Fruit fly (Drosophila melanogaster): ENCODE results near the gene Mo25.
A peak's percentile ranks its signal among the peaks of the same experiment; 100 is the strongest.

Gene Mo25

DNA sequence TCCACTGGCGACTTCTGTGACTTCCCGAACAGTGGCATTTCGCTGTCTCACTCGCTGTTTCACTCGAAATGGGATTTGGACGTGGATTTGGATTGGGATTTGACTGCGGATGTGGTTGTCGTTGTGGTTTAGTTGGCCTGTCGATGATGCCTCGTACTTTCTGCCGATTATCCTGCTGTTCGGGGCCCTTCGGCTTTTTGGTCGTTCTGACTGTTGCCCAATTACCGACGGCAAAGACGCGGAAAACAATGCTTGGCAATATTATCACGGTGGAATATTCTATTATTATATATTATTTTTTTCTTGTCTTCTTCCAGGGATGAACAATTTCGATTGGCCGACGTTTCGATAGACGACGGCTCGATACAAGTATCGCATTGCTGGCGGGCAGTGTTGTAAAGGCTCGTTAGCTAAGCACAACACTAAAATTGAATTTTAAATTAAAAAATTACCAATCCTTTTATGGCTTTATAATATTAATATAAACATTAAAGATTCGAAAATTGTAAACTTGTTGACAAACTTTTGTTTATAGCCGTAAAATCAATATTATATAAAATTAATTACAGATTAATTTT, at the start of gene Mo25:
TSS of gene Mo25 (minus strand) at position 341 of the 578 bp plus-strand sequence.
- TF ChIP-seq CG9705 (GFP tag; optimal IDR thresholded peaks at IDR 0.05) = peak; percentile 18
- TF ChIP-seq Jra (GFP tag; optimal IDR thresholded peaks at IDR 0.05) = peak; percentile 24
- peak; percentile 8 for TF ChIP-seq dmrt93B (GFP tag; optimal IDR thresholded peaks at IDR 0.05)
- peak; percentile 67 for TF ChIP-seq h (GFP tag; optimal IDR thresholded peaks at IDR 0.05)
- TF ChIP-seq sv (GFP tag; optimal IDR thresholded peaks at IDR 0.05) = no peak
- peak; percentile 74 for TF ChIP-seq Hnf4 (GFP tag; optimal IDR thresholded peaks at IDR 0.05)
- peak; percentile 51 for TF ChIP-seq HLH106 (tag; optimal IDR thresholded peaks at IDR 0.05)
- peak; percentile 53 for TF ChIP-seq psq (GFP tag; optimal IDR thresholded peaks at IDR 0.05)
- peak; percentile 52 for TF ChIP-seq Sp1 (GFP tag; optimal IDR thresholded peaks at IDR 0.05)
- no peak for TF ChIP-seq CG32264 (GFP tag; optimal IDR thresholded peaks at IDR 0.05)
- peak; percentile 48 for TF ChIP-seq dsf (GFP tag; optimal IDR thresholded peaks at IDR 0.05; ENCODE audit: borderline replicate concordance)
- no peak for TF ChIP-seq dl (GFP tag; optimal IDR thresholded peaks at IDR 0.05; ENCODE audit: insufficient read depth in 1 of 2, partially characterized antibody in 2 of 2)
- TF ChIP-seq pan (optimal IDR thresholded peaks at IDR 0.05) = no peak
- TF ChIP-seq Mio (GFP tag; optimal IDR thresholded peaks at IDR 0.05) = no peak
- TF ChIP-seq woc (GFP tag; optimal IDR thresholded peaks at IDR 0.05) = no peak
- TF ChIP-seq fru (GFP tag; optimal IDR thresholded peaks at IDR 0.05) = peak; percentile 57
- no peak for TF ChIP-seq lola (GFP tag; optimal IDR thresholded peaks at IDR 0.05)
- no peak for TF ChIP-seq Hr78 (GFP tag; optimal IDR thresholded peaks at IDR 0.05)
- TF ChIP-seq foxo (GFP tag; optimal IDR thresholded peaks at IDR 0.05) = peak in 1 of 2 experiments; percentile 68
- TF ChIP-seq rgr (GFP tag; optimal IDR thresholded peaks at IDR 0.05) = peak; percentile 73
- TF ChIP-seq br (GFP tag; optimal IDR thresholded peaks at IDR 0.05) = peak; percentile 47
- no peak for TF ChIP-seq Dif (GFP tag; optimal IDR thresholded peaks at IDR 0.05; ENCODE audit: partially characterized antibody)
- peak; percentile 83 for TF ChIP-seq sage (GFP tag; optimal IDR thresholded peaks at IDR 0.05)
- TF ChIP-seq Dfd (GFP tag; optimal IDR thresholded peaks at IDR 0.05) = no peak
- peak; percentile 75 for TF ChIP-seq brk (GFP tag; optimal IDR thresholded peaks at IDR 0.05)
- peak; percentile 42 for TF ChIP-seq OdsH (GFP tag; optimal IDR thresholded peaks at IDR 0.05)
- TF ChIP-seq ey (GFP tag; optimal IDR thresholded peaks at IDR 0.05) = peak; percentile 25
- TF ChIP-seq Rel (GFP tag; optimal IDR thresholded peaks at IDR 0.05) = peak; percentile 15
- TF ChIP-seq Rel (tag; optimal IDR thresholded peaks at IDR 0.05) = peak; percentile 44
- peak; percentile 81 for TF ChIP-seq Hr83 (GFP tag; optimal IDR thresholded peaks at IDR 0.05; ENCODE audit: poor library complexity, severe bottlenecking)
- peak; percentile 0 for TF ChIP-seq Myc (optimal IDR thresholded peaks at IDR 0.05)

DNA sequence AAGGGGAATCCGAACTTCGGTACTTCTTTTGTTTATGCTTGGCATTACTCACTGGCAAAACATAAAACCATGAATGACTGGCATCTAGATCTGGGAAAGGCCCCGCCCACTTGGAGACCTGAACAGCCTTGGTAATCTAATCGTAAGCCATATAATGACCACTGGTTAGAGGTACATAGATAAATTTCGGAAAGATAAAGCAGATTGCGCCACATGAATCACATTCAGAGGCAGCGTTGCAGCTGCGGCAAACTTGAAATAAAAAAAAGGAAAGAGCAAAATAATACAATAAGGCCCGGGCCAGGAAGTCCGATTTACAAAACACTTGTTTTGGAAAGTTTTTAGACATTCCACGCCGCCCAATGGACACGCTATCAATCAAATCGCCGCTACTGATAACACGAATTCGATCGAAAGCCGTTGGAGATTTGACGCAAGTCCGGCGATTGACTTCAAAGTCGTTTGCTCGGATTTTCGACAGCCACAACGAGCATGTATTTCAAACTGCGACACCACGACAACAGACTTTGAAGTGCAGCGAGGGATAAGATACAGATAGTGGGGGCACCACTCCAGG, 49.0 kb upstream of the Mo25 start:
- TF ChIP-seq Vsx2 (GFP tag; optimal IDR thresholded peaks at IDR 0.05; ENCODE audit: partially characterized antibody) = no peak
- TF ChIP-seq sv (GFP tag; optimal IDR thresholded peaks at IDR 0.05) = no peak
- TF ChIP-seq pan (optimal IDR thresholded peaks at IDR 0.05) = no peak
- no peak for TF ChIP-seq Mio (GFP tag; optimal IDR thresholded peaks at IDR 0.05)
- TF ChIP-seq HLH106 (tag; optimal IDR thresholded peaks at IDR 0.05) = no peak
- no peak for TF ChIP-seq Abd-B (GFP tag; optimal IDR thresholded peaks at IDR 0.05)
- no peak for TF ChIP-seq CrebA (GFP tag; optimal IDR thresholded peaks at IDR 0.05; ENCODE audit: borderline replicate concordance)
- TF ChIP-seq Hr78 (GFP tag; optimal IDR thresholded peaks at IDR 0.05) = no peak
- TF ChIP-seq psq (GFP tag; optimal IDR thresholded peaks at IDR 0.05) = no peak
- TF ChIP-seq Hnf4 (GFP tag; optimal IDR thresholded peaks at IDR 0.05) = no peak
- no peak for TF ChIP-seq Rel (GFP tag; optimal IDR thresholded peaks at IDR 0.05)
- no peak for TF ChIP-seq Rel (tag; optimal IDR thresholded peaks at IDR 0.05)
- no peak for TF ChIP-seq ey (GFP tag; optimal IDR thresholded peaks at IDR 0.05)
- no peak for TF ChIP-seq fru (GFP tag; optimal IDR thresholded peaks at IDR 0.05)
- TF ChIP-seq woc (GFP tag; optimal IDR thresholded peaks at IDR 0.05) = no peak

Data from whole organism, wandering third instar larva.